Fruit fly (Drosophila melanogaster): ENCODE data around the gene robo2.

robo2 gene

DNA sequence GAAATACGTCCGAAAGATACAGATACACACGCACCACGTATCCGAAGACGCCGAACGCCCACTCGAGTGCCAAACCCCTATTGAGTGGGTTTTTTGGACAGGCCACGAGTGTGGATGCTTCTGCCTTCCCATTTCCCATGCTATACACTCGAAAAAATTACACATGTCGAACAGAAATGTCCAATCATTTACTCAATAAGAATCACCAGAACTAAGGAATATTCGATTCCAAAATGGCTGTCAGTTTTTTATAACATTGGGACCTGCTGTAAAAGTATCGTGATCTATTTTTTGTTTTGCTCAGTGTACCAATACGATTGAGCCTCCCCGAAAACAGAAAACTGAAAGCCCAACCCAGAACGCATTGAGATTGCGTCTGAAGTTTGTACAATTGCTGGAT is 2.5 kb upstream of the robo2 start (continued):
- TF ChIP-seq ato (GFP tag; IDR thresholded peaks at IDR 0.05; ENCODE audit: partially characterized antibody) (no peak), pros (GFP tag; optimal IDR thresholded peaks at IDR 0.05) (peak; percentile 0), dan (GFP tag; IDR thresholded peaks at IDR 0.05) (no peak), CG10267 (tag; optimal IDR thresholded peaks at IDR 0.05) (peak; percentile 75), dimm (GFP tag; IDR thresholded peaks at IDR 0.05) (no peak), CG1792 (GFP tag; optimal IDR thresholded peaks at IDR 0.05) (peak; percentile 81), zfh2 (GFP tag; optimal IDR thresholded peaks at IDR 0.05) (no peak), Xbp1 (GFP tag; optimal IDR thresholded peaks at IDR 0.05) (peak; percentile 84), CG11560 (tag; IDR thresholded peaks at IDR 0.05) (peak; percentile 22; the same call in 1 of the 3 replicates), Hand (GFP tag; optimal IDR thresholded peaks at IDR 0.05) (peak; percentile 2), pum (GFP tag; optimal IDR thresholded peaks at IDR 0.05) (peak; percentile 90), ro (GFP tag; IDR thresholded peaks at IDR 0.05) (0 out of 2 replicates have a peak, but pooled peaks have one; percentile 11), CG8359 (GFP tag; optimal IDR thresholded peaks at IDR 0.05; ENCODE audit: borderline replicate concordance) (peak; percentile 69), MESR4 (GFP tag; optimal IDR thresholded peaks at IDR 0.05) (peak; percentile 5), CG16815 (GFP tag; optimal IDR thresholded peaks at IDR 0.05) (no peak), ase (GFP tag; IDR thresholded peaks at IDR 0.05) (peak; percentile 58; the same call in 1 of the 3 replicates), CG3847 (GFP tag; IDR thresholded peaks at IDR 0.05) (peak; percentile 44), CG6654 (GFP tag; optimal IDR thresholded peaks at IDR 0.05) (peak; percentile 33), CG3407 (GFP tag; optimal IDR thresholded peaks at IDR 0.05) (peak; percentile 49), CTCF (GFP tag; optimal IDR thresholded peaks at IDR 0.05) (peak; percentile 21), gsb (GFP tag; IDR thresholded peaks at IDR 0.05) (no peak), Nf-YA (GFP tag; IDR thresholded peaks at IDR 0.05) (peak; percentile 56; the same call in 1 of the 2 replicates), CG2889 (GFP tag; IDR thresholded peaks at IDR 0.05) (0 out of 3 replicates have a peak, but pooled peaks have one; percentile 16), vvl (GFP tag; IDR thresholded peaks at IDR 0.05) (peak; percentile 87), sisA (GFP tag; IDR thresholded peaks at IDR 0.05) (peak; percentile 73), CG17802 (tag; optimal IDR thresholded peaks at IDR 0.05) (peak; percentile 71), Xrp1 (GFP tag; IDR thresholded peaks at IDR 0.05) (peak; percentile 86), Doc2 (GFP tag; IDR thresholded peaks at IDR 0.05) (no peak), Ada2b (GFP tag; IDR thresholded peaks at IDR 0.05) (peak; percentile 73), CG15514 (GFP tag; optimal IDR thresholded peaks at IDR 0.05) (peak; percentile 22), CG7786 (GFP tag; optimal IDR thresholded peaks at IDR 0.05) (peak; percentile 70), Hr51 (GFP tag; optimal IDR thresholded peaks at IDR 0.05) (peak; percentile 66 to 77), CG17612 (GFP tag; IDR thresholded peaks at IDR 0.05) (peak; percentile 42; the same call in 1 of the 2 replicates), Dbx (GFP tag; IDR thresholded peaks at IDR 0.05) (no peak), ERR (GFP tag; optimal IDR thresholded peaks at IDR 0.05) (peak; percentile 61), CG14860 (GFP tag; IDR thresholded peaks at IDR 0.05; ENCODE audit: partially characterized antibody) (no peak), CG17912 (GFP tag; optimal IDR thresholded peaks at IDR 0.05) (no peak), crp (GFP tag; optimal IDR thresholded peaks at IDR 0.05) (peak in 1 of 2 experiments; percentile 12), MTF-1 (GFP tag; optimal IDR thresholded peaks at IDR 0.05; ENCODE audit: borderline replicate concordance) (peak; percentile 73), B-H2 (GFP tag; optimal IDR thresholded peaks at IDR 0.05) (no peak), Asciz (GFP tag; optimal IDR thresholded peaks at IDR 0.05) (peak; percentile 63), CG4328 (GFP tag; optimal IDR thresholded peaks at IDR 0.05) (no peak), CG12071 (GFP tag; optimal IDR thresholded peaks at IDR 0.05) (peak; percentile 63), kay (GFP tag; optimal IDR thresholded peaks at IDR 0.05) (no peak), Ptx1 (GFP tag; IDR thresholded peaks at IDR 0.05) (peak; percentile 78), Optix (GFP tag; IDR thresholded peaks at IDR 0.05) (peak; percentile 74; the same call in 2 of the 3 replicates), Bteb2 (GFP tag; optimal IDR thresholded peaks at IDR 0.05) (peak; percentile 73), CG33213 (GFP tag; optimal IDR thresholded peaks at IDR 0.05) (peak; percentile 79), CG10209 (GFP tag; optimal IDR thresholded peaks at IDR 0.05) (peak; percentile 74), tap (tag; optimal IDR thresholded peaks at IDR 0.05) (peak; percentile 65), Oaz (GFP tag; IDR thresholded peaks at IDR 0.05) (no peak)
